Comparison of ENCODE assay signal across 4 worm cellular contexts in the genomic region with DNA sequence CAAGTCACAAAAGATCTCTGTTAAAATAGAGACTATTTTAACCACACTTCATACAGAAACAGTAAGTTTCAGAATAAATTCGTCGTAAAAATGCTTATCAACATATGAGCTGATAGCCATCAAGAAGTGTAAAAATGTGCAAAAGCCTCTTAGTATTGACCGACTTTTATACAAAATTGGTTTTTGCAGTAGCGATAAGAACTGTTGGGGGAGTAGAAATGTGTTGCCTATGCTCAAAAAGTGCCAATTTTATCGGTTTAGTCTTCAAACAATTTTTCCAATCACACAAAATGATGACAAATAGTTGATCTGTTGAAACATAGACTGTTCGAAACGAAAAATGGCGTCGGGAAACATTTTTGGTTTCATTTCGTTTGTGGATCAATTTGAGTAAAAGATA.
TF ChIP-seq lines count a peak whose summit lies in the region.

No protein-coding gene starts in this region.

TF ChIP-seq in whole organism, L1 larva, 84 proteins besides CTCF, POLR2A, EP300 and RAD21 (continued from another document):
- TF ChIP-seq dpl-1 (GFP tag; optimal IDR thresholded peaks at IDR 0.05; lab: Kevin White, UChicago) (no peak), nhr-85 (tag; lab: Kevin White, UChicago) (no peak), egl-27 (tag; optimal IDR thresholded peaks at IDR 0.05; lab: Kevin White, UChicago) (no peak), lin-35 (GFP tag; optimal IDR thresholded peaks at IDR 0.05; lab: Kevin White, UChicago) (peak in 1 of 2 experiments; percentile 15), sptf-1 (tag; optimal IDR thresholded peaks at IDR 0.05; lab: Kevin White, UChicago) (no peak)

TF ChIP-seq in whole organism, L2 larva, 48 proteins besides CTCF, POLR2A, EP300 and RAD21 (continued from another document):
- TF ChIP-seq dmd-4 (tag; optimal IDR thresholded peaks at IDR 0.05; lab: Kevin White, UChicago), result no peak
- no peak for TF ChIP-seq unc-39 (tag; optimal IDR thresholded peaks at IDR 0.05; lab: Kevin White, UChicago)
- TF ChIP-seq nhr-11 (tag; optimal IDR thresholded peaks at IDR 0.05; lab: Kevin White, UChicago), result no peak
- no peak for TF ChIP-seq lin-39 (tag; optimal IDR thresholded peaks at IDR 0.05; lab: Kevin White, UChicago)
- no peak for TF ChIP-seq lin-11 (tag; optimal IDR thresholded peaks at IDR 0.05; lab: Kevin White, UChicago)
- no peak for TF ChIP-seq nhr-129 (tag; optimal IDR thresholded peaks at IDR 0.05; lab: Kevin White, UChicago)
- peak; percentile 97 for TF ChIP-seq fos-1 (tag; optimal IDR thresholded peaks at IDR 0.05; lab: Kevin White, UChicago)
- no peak for TF ChIP-seq peb-1 (tag; optimal IDR thresholded peaks at IDR 0.05; lab: Kevin White, UChicago)
- TF ChIP-seq skn-1 (tag; optimal IDR thresholded peaks at IDR 0.05; lab: Kevin White, UChicago), result peak; percentile 91
- no peak for TF ChIP-seq ama-1 (optimal IDR thresholded peaks at IDR 0.05; lab: Kevin White, UChicago)
- peak; percentile 70 for TF ChIP-seq sma-9 (GFP tag; optimal IDR thresholded peaks at IDR 0.05; lab: Kevin White, UChicago)
- TF ChIP-seq sma-9 (tag; optimal IDR thresholded peaks at IDR 0.05; lab: Kevin White, UChicago), result no peak
- TF ChIP-seq lsy-2 (tag; optimal IDR thresholded peaks at IDR 0.05; lab: Kevin White, UChicago), result no peak
- no peak for TF ChIP-seq elt-1 (tag; optimal IDR thresholded peaks at IDR 0.05; lab: Kevin White, UChicago)
- no peak for TF ChIP-seq alr-1 (tag; optimal IDR thresholded peaks at IDR 0.05; lab: Kevin White, UChicago)
- TF ChIP-seq mbf-1 (tag; optimal IDR thresholded peaks at IDR 0.05; lab: Kevin White, UChicago), result no peak
- TF ChIP-seq Y55F3AM.14 (GFP tag; optimal IDR thresholded peaks at IDR 0.05; lab: Kevin White, UChicago), result no peak
- TF ChIP-seq nhr-10 (tag; optimal IDR thresholded peaks at IDR 0.05; lab: Kevin White, UChicago), result no peak
- TF ChIP-seq gmeb-1 (tag; optimal IDR thresholded peaks at IDR 0.05; lab: Kevin White, UChicago), result peak; percentile 38
- no peak for TF ChIP-seq mab-5 (tag; optimal IDR thresholded peaks at IDR 0.05; lab: Kevin White, UChicago)

TF ChIP-seq in whole organism, L3 larva, 47 proteins besides CTCF, POLR2A, EP300 and RAD21 (continued from another document):
- no peak for TF ChIP-seq fkh-2 (tag; optimal IDR thresholded peaks at IDR 0.05; lab: Kevin White, UChicago)
- TF ChIP-seq mdl-1 (tag; optimal IDR thresholded peaks at IDR 0.05; lab: Kevin White, UChicago), result no peak
- no peak for TF ChIP-seq nhr-25 (tag; optimal IDR thresholded peaks at IDR 0.05; lab: Kevin White, UChicago)
- no peak for TF ChIP-seq lin-39 (tag; optimal IDR thresholded peaks at IDR 0.05; lab: Kevin White, UChicago)
- no peak for TF ChIP-seq nhr-77 (tag; optimal IDR thresholded peaks at IDR 0.05; lab: Kevin White, UChicago)
- no peak for TF ChIP-seq nhr-43 (tag; optimal IDR thresholded peaks at IDR 0.05; lab: Kevin White, UChicago; ENCODE audit: poor library complexity, severe bottlenecking)
- no peak for TF ChIP-seq ZK546.5 (tag; optimal IDR thresholded peaks at IDR 0.05; lab: Kevin White, UChicago)
- no peak for TF ChIP-seq nhr-28 (tag; optimal IDR thresholded peaks at IDR 0.05; lab: Kevin White, UChicago)
TF ChIP-seq in whole organism, L3 larva: peak in this region for 4.

TF ChIP-seq in whole organism, L4 larva, 104 proteins besides CTCF, POLR2A, EP300 and RAD21 (continued from another document):
- no peak for TF ChIP-seq lin-13 (GFP tag; optimal IDR thresholded peaks at IDR 0.05; lab: Kevin White, UChicago)
- no peak for TF ChIP-seq zip-2 (tag; optimal IDR thresholded peaks at IDR 0.05; lab: Kevin White, UChicago)
- no peak for TF ChIP-seq lin-15B (tag; optimal IDR thresholded peaks at IDR 0.05; lab: Kevin White, UChicago)
- TF ChIP-seq unc-130 (GFP tag; optimal IDR thresholded peaks at IDR 0.05; lab: Kevin White, UChicago), result no peak
- TF ChIP-seq daf-8 (GFP tag; IDR thresholded peaks at IDR 0.05; lab: Robert Waterston, UW), result no peak
- no peak for TF ChIP-seq nhr-42 (GFP tag; IDR thresholded peaks at IDR 0.05; lab: Robert Waterston, UW)
- TF ChIP-seq mdl-1 (tag; optimal IDR thresholded peaks at IDR 0.05; lab: Kevin White, UChicago), result no peak
- peak; percentile 96 for TF ChIP-seq pqm-1 (tag; optimal IDR thresholded peaks at IDR 0.05; lab: Kevin White, UChicago)
- peak; percentile 79 for TF ChIP-seq hlh-11 (tag; optimal IDR thresholded peaks at IDR 0.05; lab: Kevin White, UChicago)
- no peak for TF ChIP-seq ZK546.5 (tag; optimal IDR thresholded peaks at IDR 0.05; lab: Kevin White, UChicago)
- no peak for TF ChIP-seq mdt-29 (GFP tag; IDR thresholded peaks at IDR 0.05; lab: Robert Waterston, UW)
- TF ChIP-seq mes-2 (tag; optimal IDR thresholded peaks at IDR 0.05; lab: Kevin White, UChicago; ENCODE audit: poor library complexity, severe bottlenecking), result no peak
- TF ChIP-seq lin-1 (GFP tag; IDR thresholded peaks at IDR 0.05; lab: Robert Waterston, UW), result no peak
- TF ChIP-seq dmd-8 (GFP tag; IDR thresholded peaks at IDR 0.05; lab: Robert Waterston, UW), result no peak
- TF ChIP-seq madf-9 (GFP tag; conservative IDR thresholded peaks at IDR 0.05; lab: Robert Waterston, UW), result no peak
- no peak for TF ChIP-seq mxl-3 (GFP tag; optimal IDR thresholded peaks at IDR 0.05; lab: Kevin White, UChicago)
- no peak for TF ChIP-seq lim-7 (GFP tag; IDR thresholded peaks at IDR 0.05; lab: Robert Waterston, UW)
- TF ChIP-seq nhr-6 (tag; optimal IDR thresholded peaks at IDR 0.05; lab: Kevin White, UChicago), result no peak
- no peak for TF ChIP-seq snpc-4 (tag; optimal IDR thresholded peaks at IDR 0.05; lab: Kevin White, UChicago)
- no peak for TF ChIP-seq lin-29 (GFP tag; IDR thresholded peaks at IDR 0.05; lab: Robert Waterston, UW)
- TF ChIP-seq set-16 (GFP tag; IDR thresholded peaks at IDR 0.05; lab: Robert Waterston, UW), result no peak
- no peak for TF ChIP-seq F10B5.3 (tag; optimal IDR thresholded peaks at IDR 0.05; lab: Kevin White, UChicago)
- no peak for TF ChIP-seq ctbp-1 (GFP tag; IDR thresholded peaks at IDR 0.05; lab: Robert Waterston, UW)
- no peak for TF ChIP-seq zfp-3 (GFP tag; conservative IDR thresholded peaks at IDR 0.05; lab: Robert Waterston, UW)
- TF ChIP-seq mep-1 (tag; optimal IDR thresholded peaks at IDR 0.05; lab: Kevin White, UChicago), result no peak
- no peak for TF ChIP-seq ceh-62 (tag; optimal IDR thresholded peaks at IDR 0.05; lab: Kevin White, UChicago)
- TF ChIP-seq unc-62 (GFP tag; optimal IDR thresholded peaks at IDR 0.05 in 1 of 2; lab: Kevin White, UChicago), result no peak
- TF ChIP-seq unc-62 (tag; optimal IDR thresholded peaks at IDR 0.05; lab: Kevin White, UChicago), result no peak
- no peak for TF ChIP-seq unc-39 (tag; optimal IDR thresholded peaks at IDR 0.05; lab: Kevin White, UChicago)
- TF ChIP-seq rbr-2 (tag; optimal IDR thresholded peaks at IDR 0.05; lab: Kevin White, UChicago), result no peak
- TF ChIP-seq dpl-1 (GFP tag; optimal IDR thresholded peaks at IDR 0.05; lab: Kevin White, UChicago), result no peak
- TF ChIP-seq nhr-25 (tag; optimal IDR thresholded peaks at IDR 0.05; lab: Kevin White, UChicago; ENCODE audit: borderline replicate concordance, insufficient read depth), result no peak
- no peak for TF ChIP-seq lir-3 (tag; optimal IDR thresholded peaks at IDR 0.05; lab: Kevin White, UChicago)
- TF ChIP-seq sdz-12 (GFP tag; optimal IDR thresholded peaks at IDR 0.05; lab: Kevin White, UChicago), result no peak
- TF ChIP-seq lin-39 (tag; optimal IDR thresholded peaks at IDR 0.05; lab: Kevin White, UChicago), result no peak
- TF ChIP-seq aly-2 (tag; optimal IDR thresholded peaks at IDR 0.05; lab: Kevin White, UChicago), result no peak
- TF ChIP-seq daf-12 (tag; optimal IDR thresholded peaks at IDR 0.05; lab: Kevin White, UChicago), result no peak
- no peak for TF ChIP-seq daf-19 (GFP tag; conservative IDR thresholded peaks at IDR 0.05; lab: Robert Waterston, UW)
- no peak for TF ChIP-seq nhr-237 (tag; optimal IDR thresholded peaks at IDR 0.05; lab: Kevin White, UChicago)
- peak; percentile 79 for TF ChIP-seq nhr-28 (tag; optimal IDR thresholded peaks at IDR 0.05; lab: Kevin White, UChicago)
- TF ChIP-seq nhr-11 (tag; optimal IDR thresholded peaks at IDR 0.05; lab: Kevin White, UChicago), result no peak
- no peak for TF ChIP-seq T20F7.1 (GFP tag; optimal IDR thresholded peaks at IDR 0.05; lab: Kevin White, UChicago)
- TF ChIP-seq fos-1 (tag; optimal IDR thresholded peaks at IDR 0.05; lab: Kevin White, UChicago), result no peak
- no peak for TF ChIP-seq Y75B8A.6 (GFP tag; IDR thresholded peaks at IDR 0.05; lab: Robert Waterston, UW)
- TF ChIP-seq tra-1 (GFP tag; IDR thresholded peaks at IDR 0.05; lab: Robert Waterston, UW), result peak; percentile 54; the same call in 1 of the 2 replicates
- no peak for TF ChIP-seq egl-27 (tag; optimal IDR thresholded peaks at IDR 0.05; lab: Kevin White, UChicago)
- no peak for TF ChIP-seq daf-16 (GFP tag; optimal IDR thresholded peaks at IDR 0.05; lab: Kevin White, UChicago)
- peak; percentile 93 for TF ChIP-seq daf-16 (tag; optimal IDR thresholded peaks at IDR 0.05; lab: Kevin White, UChicago)
- no peak for TF ChIP-seq zfp-2 (tag; optimal IDR thresholded peaks at IDR 0.05; lab: Kevin White, UChicago)
